Worm (Caenorhabditis elegans): ENCODE data around the gene srsx-2.
"Not testable (repeated sequence)": the region's sequence is repeated elsewhere in the genome, so short reads cannot be mapped to it uniquely, and the experiment has no call there.

srsx-2 gene

DNA sequence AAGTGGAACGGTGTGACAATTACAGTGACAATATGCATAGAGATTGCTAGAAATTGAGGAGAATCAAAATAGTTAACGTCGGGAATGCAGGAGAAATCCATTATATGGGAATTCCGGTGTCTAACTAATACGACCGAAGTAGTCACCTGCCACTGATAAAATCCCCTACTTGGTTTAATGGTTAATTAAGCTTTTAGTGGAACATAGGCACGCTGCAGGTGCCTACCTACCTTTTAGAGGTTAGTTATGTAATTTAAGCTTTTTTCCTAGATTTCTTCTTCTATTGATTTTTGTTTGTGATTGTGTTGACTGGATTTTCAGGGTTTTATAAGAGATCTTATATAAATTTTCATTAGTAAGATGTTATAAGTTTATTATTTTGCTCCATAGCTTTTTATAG is 18.0 kb upstream of the srsx-2 start, which contains the start of gene srh-203:
Gene srh-203 (minus strand): TSS at position 101 of the 400 bp plus-strand sequence.
- TF ChIP-seq fkh-8 (tag; optimal IDR thresholded peaks at IDR 0.05); lir-3 (tag; optimal IDR thresholded peaks at IDR 0.05; ENCODE audit: poor library complexity); pqm-1 (tag; optimal IDR thresholded peaks at IDR 0.05): not testable (repeated sequence)

DNA sequence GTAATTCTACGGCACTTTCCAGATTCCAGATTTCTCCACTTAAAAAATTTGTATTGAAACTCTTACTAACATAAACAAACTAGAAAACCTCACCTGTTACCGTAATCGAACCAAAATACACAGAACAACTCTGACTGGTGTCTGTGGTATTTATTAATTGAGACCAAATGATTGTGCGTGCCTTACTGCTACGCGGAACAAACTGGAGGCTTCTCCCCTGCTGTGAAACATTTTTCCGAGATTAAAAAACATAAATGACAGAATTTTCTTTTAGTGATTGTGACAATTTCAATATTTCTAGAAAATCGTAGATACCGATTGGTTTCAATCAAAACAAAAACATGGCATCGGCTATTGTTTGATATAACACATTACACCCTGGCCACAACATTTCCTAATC is 11.6 kb upstream of the srsx-2 start:
- TF ChIP-seq elt-2 (tag; optimal IDR thresholded peaks at IDR 0.05) (no peak), grh-1 (GFP tag; IDR thresholded peaks at IDR 0.05) (no peak), hpl-2 (GFP tag; optimal IDR thresholded peaks at IDR 0.05) (no peak), efl-3 (GFP tag; optimal IDR thresholded peaks at IDR 0.05) (no peak), ceh-8 (GFP tag; optimal IDR thresholded peaks at IDR 0.05) (no peak), tlp-1 (tag; optimal IDR thresholded peaks at IDR 0.05) (no peak), lin-14 (GFP tag; optimal IDR thresholded peaks at IDR 0.05) (no peak), nhr-28 (tag; optimal IDR thresholded peaks at IDR 0.05) (no peak), snu-23 (GFP tag; optimal IDR thresholded peaks at IDR 0.05) (no peak), lin-13 (GFP tag; optimal IDR thresholded peaks at IDR 0.05) (no peak), mdl-1 (tag; optimal IDR thresholded peaks at IDR 0.05) (no peak), ceh-63 (GFP tag; optimal IDR thresholded peaks at IDR 0.05) (no peak), dsc-1 (tag; optimal IDR thresholded peaks at IDR 0.05) (no peak), sox-4 (tag; optimal IDR thresholded peaks at IDR 0.05) (no peak), nhr-19 (GFP tag; conservative IDR thresholded peaks at IDR 0.05) (no peak), vab-15 (tag; optimal IDR thresholded peaks at IDR 0.05) (no peak), snpc-4 (tag; optimal IDR thresholded peaks at IDR 0.05) (no peak)

DNA sequence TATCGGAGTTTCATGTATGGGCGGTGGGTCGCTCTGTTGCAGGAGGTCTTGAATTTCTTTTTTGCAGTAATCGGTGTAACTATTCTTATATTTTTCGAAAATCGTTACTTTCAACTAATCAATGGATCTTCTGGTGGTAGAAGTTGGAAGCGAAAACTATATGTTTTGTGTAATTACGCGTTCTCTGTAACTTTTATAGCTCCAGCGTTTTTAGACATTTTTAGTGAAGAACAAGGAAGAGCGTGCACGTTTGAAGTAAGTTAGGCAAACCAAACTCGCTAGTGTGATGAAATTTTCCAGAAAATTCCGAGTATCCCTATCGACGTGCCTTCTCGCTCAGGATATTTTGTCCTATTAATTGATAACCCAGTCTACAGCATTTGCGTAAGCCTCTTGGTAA is 1.2 kb upstream of the srsx-2 start, which contains the start of gene srh-154:
Gene srh-154 (plus strand): TSS at position 301 of the 400 bp plus-strand sequence.
- TF ChIP-seq efl-1 (optimal IDR thresholded peaks at IDR 0.05) (no peak), efl-1 (GFP tag; optimal IDR thresholded peaks at IDR 0.05 in 1 of 2) (peak in 1 of 2 experiments; percentile 55), hlh-4 (tag; optimal IDR thresholded peaks at IDR 0.05) (no peak)

DNA sequence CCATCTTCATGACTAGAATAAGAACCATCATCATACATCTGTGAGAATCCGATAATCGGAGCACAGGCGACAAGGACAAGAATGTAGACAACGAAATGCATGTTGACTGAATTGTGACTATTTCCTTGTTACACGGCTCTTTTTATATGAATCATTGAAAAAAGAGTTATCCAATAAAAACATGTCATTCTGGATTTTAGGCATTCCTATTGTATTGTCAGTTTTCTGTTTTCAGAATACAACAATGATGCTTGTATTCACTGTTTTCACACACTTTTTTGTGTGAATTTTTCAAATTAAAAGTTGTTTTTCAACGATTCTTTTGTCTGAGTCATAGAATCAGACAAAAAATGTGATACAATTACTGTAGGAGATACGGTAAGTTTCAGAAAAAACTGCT is 1.7 kb downstream of the srsx-2 start, which contains the start of gene F20E11.18:
Gene F20E11.18 (minus strand): TSS at position 101 of the 400 bp plus-strand sequence.
- TF ChIP-seq fkh-10 (GFP tag; optimal IDR thresholded peaks at IDR 0.05) (no peak), hlh-17 (GFP tag; optimal IDR thresholded peaks at IDR 0.05; ENCODE audit: borderline replicate concordance) (no peak), hlh-4 (tag; optimal IDR thresholded peaks at IDR 0.05) (no peak), pqm-1 (tag; optimal IDR thresholded peaks at IDR 0.05) (no peak), lsy-2 (tag; optimal IDR thresholded peaks at IDR 0.05) (no peak), snu-23 (GFP tag; optimal IDR thresholded peaks at IDR 0.05) (no peak), sup-37 (GFP tag; optimal IDR thresholded peaks at IDR 0.05) (no peak), pax-3 (tag; optimal IDR thresholded peaks at IDR 0.05) (no peak), vab-15 (tag; optimal IDR thresholded peaks at IDR 0.05) (no peak), C04F5.9 (tag; optimal IDR thresholded peaks at IDR 0.05) (no peak), mab-9 (GFP tag; IDR thresholded peaks at IDR 0.05) (no peak), zag-1 (tag; optimal IDR thresholded peaks at IDR 0.05) (no peak), egl-13 (tag; optimal IDR thresholded peaks at IDR 0.05) (no peak), nhr-19 (GFP tag; conservative IDR thresholded peaks at IDR 0.05) (no peak), mdl-1 (tag; optimal IDR thresholded peaks at IDR 0.05) (no peak), nhr-77 (tag; optimal IDR thresholded peaks at IDR 0.05) (no peak), unc-98 (GFP tag; IDR thresholded peaks at IDR 0.05) (no peak), tbx-2 (tag; optimal IDR thresholded peaks at IDR 0.05) (no peak), fos-1 (tag; optimal IDR thresholded peaks at IDR 0.05) (no peak), nhr-28 (tag; optimal IDR thresholded peaks at IDR 0.05) (no peak)

All from whole organism, L1 larva.